Worm (Caenorhabditis elegans) whole organism, L4 larva: ENCODE measurements around the gene let-767.

Experiments used
- F37D6.2 ChIP-seq: sonication (generic microtip); optimal IDR thresholded peaks from 2 replicates; lab custom pipeline; 2016; ENCODE audit warnings: mild to moderate bottlenecking, missing genetic modification characterization, missing compliant biosample characterization
- skn-1 ChIP-seq: fragments of 150-350 bp; optimal IDR thresholded peaks from 2 replicates; lab custom pipeline; 2014; ENCODE audit warnings: missing biosample characterization, missing genetic modification characterization

DNA sequence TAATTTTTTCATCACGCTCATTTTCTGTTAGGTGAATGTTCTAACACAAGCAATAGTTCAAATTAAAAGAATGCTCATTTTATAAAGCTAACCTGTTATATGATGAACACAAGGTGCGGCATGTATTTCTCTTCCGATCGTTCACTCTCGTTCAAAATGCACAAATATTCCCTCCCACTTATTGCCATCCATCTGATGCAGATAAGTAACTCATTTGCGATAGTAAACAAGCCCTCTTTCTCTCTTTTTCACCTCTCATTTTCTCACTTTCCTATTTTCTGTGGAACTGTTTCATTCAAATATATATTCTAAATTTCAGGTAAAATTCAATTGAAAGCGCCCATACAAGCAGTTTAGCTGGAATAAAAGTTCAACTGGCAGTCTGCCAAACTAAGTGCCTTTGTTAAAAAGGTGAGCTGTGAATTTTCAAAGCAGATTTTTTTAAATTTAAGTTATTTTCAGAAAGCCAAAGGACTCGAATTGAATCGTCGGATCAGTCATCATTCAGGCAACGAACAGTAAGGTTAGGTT lies 6.3 kb upstream of the let-767 start, which contains the start of the genes trmt-10C.2 and C56G2.22:
- TF ChIP-seq skn-1 (no peak), F37D6.2 (no peak)
